Worm (Caenorhabditis elegans) whole organism, early embryonic: Measurements from ENCODE around the gene K02A2.1.

Source experiments
- B0310.2 ChIP-seq: sonication (generic microtip); optimal IDR thresholded peaks from 2 replicates; lab custom pipeline; 2016; ENCODE audit warnings: mild to moderate bottlenecking, missing genetic modification characterization, missing compliant biosample characterization
- F13C5.2 ChIP-seq: sonication (generic microtip); optimal IDR thresholded peaks from 2 replicates; lab custom pipeline; 2017; ENCODE audit warnings: mild to moderate bottlenecking, missing genetic modification characterization, inconsistent platforms, missing compliant biosample characterization
- aly-1 ChIP-seq: sonication (generic microtip); optimal IDR thresholded peaks from 2 replicates; lab custom pipeline; 2016; ENCODE audit warnings: missing genetic modification characterization, missing compliant biosample characterization
- ama-1 ChIP-seq: fragments of 150-350 bp; optimal IDR thresholded peaks from 2 replicates; lab custom pipeline; 2014
- ceh-13 ChIP-seq: fragments of 200-800 bp; sonication (Bioruptor generic); optimal IDR thresholded peaks from 2 replicates; lab custom pipeline; 2018; ENCODE audit warnings: mild to moderate bottlenecking, missing genetic modification characterization, missing compliant biosample characterization
- ceh-36 ChIP-seq: sonication (generic microtip); optimal IDR thresholded peaks from 2 replicates; lab custom pipeline; 2016; ENCODE audit warnings: missing genetic modification characterization, inconsistent platforms, missing compliant biosample characterization
- ets-7 ChIP-seq: sonication (generic microtip); optimal IDR thresholded peaks from 2 replicates; lab custom pipeline; 2016; ENCODE audit warnings: missing genotype, missing genetic modification characterization, missing compliant biosample characterization
- flt-1 ChIP-seq: fragments of 200-800 bp; sonication (Bioruptor generic); IDR thresholded peaks from 2 replicates; pipeline ENCODE4 v1.3.6; 2022; ENCODE audit warnings: missing genetic modification characterization, missing compliant biosample characterization
- hmbx-1 ChIP-seq: sonication (generic microtip); optimal IDR thresholded peaks from 2 replicates; lab custom pipeline; 2016; ENCODE audit warnings: mild to moderate bottlenecking, missing genetic modification characterization, missing compliant biosample characterization
- hmg-4 ChIP-seq: fragments of 200-800 bp; sonication (Bioruptor generic); optimal IDR thresholded peaks from 2 replicates; lab custom pipeline; 2018; ENCODE audit warnings: mild to moderate bottlenecking, missing genetic modification characterization, missing compliant biosample characterization
- hnd-1 ChIP-seq: sonication (generic microtip); optimal IDR thresholded peaks from 2 replicates; lab custom pipeline; 2016; ENCODE audit warnings: missing genetic modification characterization, missing compliant biosample characterization
- pes-1 ChIP-seq: fragments of 200-800 bp; sonication (Bioruptor generic); IDR thresholded peaks from 2 replicates; pipeline ENCODE4 v1.3.6; 2022; ENCODE audit warnings: missing genetic modification reagents, missing genetic modification characterization, missing compliant biosample characterization
- scrt-1 ChIP-seq: fragments of 200-800 bp; sonication (Bioruptor generic); IDR thresholded peaks from 2 replicates; pipeline ENCODE4 v1.3.6; 2022; ENCODE audit warnings: missing genetic modification characterization, missing compliant biosample characterization
- sea-1 ChIP-seq: fragments of 200-800 bp; sonication (Bioruptor generic); conservative IDR thresholded peaks from 2 replicates; pipeline ENCODE4 v1.3.6; 2022; ENCODE audit warnings: missing genetic modification characterization, missing compliant biosample characterization
- tbx-11 ChIP-seq: fragments of 200-800 bp; sonication (Bioruptor generic); IDR thresholded peaks from 2 replicates; pipeline ENCODE4 v1.3.6; 2022; ENCODE audit warnings: missing genetic modification characterization, missing compliant biosample characterization
- tbx-37 ChIP-seq: fragments of 200-800 bp; sonication (Bioruptor generic); conservative IDR thresholded peaks from 2 replicates; pipeline ENCODE4 v1.3.6; 2022; ENCODE audit warnings: missing genetic modification reagents, missing genetic modification characterization, missing compliant biosample characterization
- tra-4 ChIP-seq: sonication (generic microtip); optimal IDR thresholded peaks from 2 replicates; lab custom pipeline; 2017; ENCODE audit warnings: missing genetic modification characterization, missing compliant biosample characterization

The K02A2.1 gene

DNA sequence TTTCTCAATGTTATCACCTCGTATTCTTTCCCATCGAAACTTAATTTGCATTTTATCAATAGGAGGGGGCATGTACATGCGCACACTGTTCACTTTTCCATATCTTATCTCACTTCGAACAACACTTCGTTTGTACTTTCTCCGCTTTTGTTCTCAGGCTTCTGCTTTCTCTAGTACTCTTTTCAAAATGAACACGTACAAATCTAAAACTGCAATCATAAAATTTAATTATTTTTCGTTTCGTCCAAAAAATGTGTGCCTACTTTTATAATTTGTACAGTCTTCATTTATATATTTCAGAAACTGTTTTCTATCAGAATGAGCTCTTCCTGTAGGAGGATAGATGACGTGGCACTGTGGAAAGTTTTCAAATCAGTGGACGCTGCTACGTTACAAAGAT lies 36.3 kb upstream of the K02A2.1 start, which contains the start of gene C07D10.1:
Gene C07D10.1, plus strand, starts transcription at position 301 of the 400 bp plus-strand sequence.
- TF ChIP-seq ama-1 (no peak), B0310.2 (tag; lab: Kevin White, UChicago) (no peak), hnd-1 (no peak), hmg-4 (GFP tag; lab: Kevin White, UChicago) (no peak), ceh-13 (GFP tag; lab: Kevin White, UChicago) (no peak), pes-1 (GFP tag; lab: Robert Waterston, UW) (no peak), aly-1 (tag; lab: Kevin White, UChicago) (no peak), sea-1 (GFP tag; lab: Robert Waterston, UW) (no peak)

DNA sequence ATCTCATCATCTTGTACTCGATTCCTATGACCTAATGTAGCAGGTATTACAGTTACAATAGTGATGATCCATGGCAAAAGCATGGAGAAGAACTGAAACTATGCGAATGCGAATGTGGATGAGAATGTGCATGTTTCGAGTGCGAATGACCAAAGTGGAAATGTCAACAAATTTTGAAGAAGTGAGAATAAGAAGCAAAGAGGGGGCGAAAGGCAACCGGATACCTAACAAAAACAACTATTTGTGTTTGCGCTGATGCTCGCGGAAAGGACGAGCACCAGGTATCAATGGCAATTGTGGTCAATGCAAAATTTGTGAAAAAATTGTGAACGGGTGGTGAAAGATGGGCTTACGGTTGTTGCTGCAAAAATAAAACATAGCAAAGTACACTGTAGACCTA lies 32.4 kb upstream of the K02A2.1 start, which contains the start of gene nas-7:
Gene nas-7, minus strand, starts transcription at position 101 of the 400 bp plus-strand sequence.
- TF ChIP-seq scrt-1 = no peak
- no peak for TF ChIP-seq aly-1 (tag; lab: Kevin White, UChicago)
- no peak for TF ChIP-seq hmbx-1
- TF ChIP-seq hmg-4 (GFP tag; lab: Kevin White, UChicago) = no peak
- TF ChIP-seq tbx-37 (GFP tag; lab: Robert Waterston, UW) = no peak
- no peak for TF ChIP-seq ama-1
- TF ChIP-seq F13C5.2 (tag; lab: Kevin White, UChicago) = no peak
- no peak for TF ChIP-seq flt-1 (GFP tag; lab: Robert Waterston, UW)
- TF ChIP-seq B0310.2 (tag; lab: Kevin White, UChicago) = no peak
- TF ChIP-seq ets-7 (tag; lab: Kevin White, UChicago) = no peak
- TF ChIP-seq ceh-36 (tag; lab: Kevin White, UChicago) = no peak
- TF ChIP-seq hnd-1 = no peak
- no peak for TF ChIP-seq pes-1 (GFP tag; lab: Robert Waterston, UW)
- no peak for TF ChIP-seq tbx-11
- TF ChIP-seq ceh-13 (GFP tag; lab: Kevin White, UChicago) = no peak
- no peak for TF ChIP-seq tra-4 (tag; lab: Kevin White, UChicago)
- TF ChIP-seq sea-1 (GFP tag; lab: Robert Waterston, UW) = no peak

DNA sequence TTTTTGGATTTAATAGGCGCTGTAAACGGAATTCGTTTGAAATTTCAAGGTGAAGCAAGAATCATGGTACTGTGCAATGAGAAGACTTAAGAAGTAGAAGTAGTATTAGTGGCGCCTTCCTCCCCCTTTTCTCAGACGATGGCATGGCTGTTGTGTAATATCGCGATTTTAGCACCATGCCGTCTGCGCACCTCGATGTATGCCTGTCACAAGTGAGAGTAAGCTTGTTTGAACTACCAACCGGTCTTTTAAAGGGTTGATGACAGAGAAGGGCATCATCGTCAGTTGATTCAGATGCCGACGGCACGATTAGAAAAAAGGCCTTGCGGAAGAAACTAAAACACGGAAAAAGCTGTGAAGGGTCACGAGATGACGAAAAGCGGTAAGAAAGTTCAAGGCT lies 31.1 kb upstream of the K02A2.1 start:
- no peak for TF ChIP-seq scrt-1
- TF ChIP-seq aly-1 (tag; lab: Kevin White, UChicago) = no peak
- TF ChIP-seq tbx-37 (GFP tag; lab: Robert Waterston, UW) = no peak
- TF ChIP-seq B0310.2 (tag; lab: Kevin White, UChicago) = no peak
- no peak for TF ChIP-seq pes-1 (GFP tag; lab: Robert Waterston, UW)
- TF ChIP-seq tbx-11 = no peak
- TF ChIP-seq tra-4 (tag; lab: Kevin White, UChicago) = no peak
- TF ChIP-seq ets-7 (tag; lab: Kevin White, UChicago) = no peak
- no peak for TF ChIP-seq ama-1
- no peak for TF ChIP-seq hmbx-1
- TF ChIP-seq ceh-36 (tag; lab: Kevin White, UChicago) = no peak
- no peak for TF ChIP-seq flt-1 (GFP tag; lab: Robert Waterston, UW)
- no peak for TF ChIP-seq hnd-1
- no peak for TF ChIP-seq hmg-4 (GFP tag; lab: Kevin White, UChicago)
- no peak for TF ChIP-seq F13C5.2 (tag; lab: Kevin White, UChicago)
- TF ChIP-seq sea-1 (GFP tag; lab: Robert Waterston, UW) = no peak
- no peak for TF ChIP-seq ceh-13 (GFP tag; lab: Kevin White, UChicago)

DNA sequence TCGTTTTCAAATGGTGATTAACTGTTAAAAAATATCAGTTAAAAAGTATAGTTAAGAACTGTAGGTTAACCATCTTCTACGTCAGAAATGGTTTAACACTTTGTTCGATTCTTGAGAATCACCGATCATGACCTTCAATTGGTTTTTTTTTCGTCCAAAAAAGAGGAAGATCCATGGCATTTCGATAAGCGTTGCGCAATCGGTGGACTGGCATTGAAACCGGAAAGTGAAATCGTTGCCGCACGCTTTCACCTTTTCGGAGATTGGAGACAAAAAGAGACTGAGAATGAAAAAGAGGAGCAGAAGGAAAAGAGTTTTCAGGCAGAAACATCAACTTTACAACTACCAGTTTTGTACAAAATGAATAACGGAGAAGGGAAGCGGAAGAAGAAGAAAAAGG lies 29.8 kb upstream of the K02A2.1 start:
- TF ChIP-seq tbx-37 (GFP tag; lab: Robert Waterston, UW) (no peak), scrt-1 (no peak), ceh-13 (GFP tag; lab: Kevin White, UChicago) (no peak), aly-1 (tag; lab: Kevin White, UChicago) (no peak), pes-1 (GFP tag; lab: Robert Waterston, UW) (no peak), sea-1 (GFP tag; lab: Robert Waterston, UW) (no peak)

DNA sequence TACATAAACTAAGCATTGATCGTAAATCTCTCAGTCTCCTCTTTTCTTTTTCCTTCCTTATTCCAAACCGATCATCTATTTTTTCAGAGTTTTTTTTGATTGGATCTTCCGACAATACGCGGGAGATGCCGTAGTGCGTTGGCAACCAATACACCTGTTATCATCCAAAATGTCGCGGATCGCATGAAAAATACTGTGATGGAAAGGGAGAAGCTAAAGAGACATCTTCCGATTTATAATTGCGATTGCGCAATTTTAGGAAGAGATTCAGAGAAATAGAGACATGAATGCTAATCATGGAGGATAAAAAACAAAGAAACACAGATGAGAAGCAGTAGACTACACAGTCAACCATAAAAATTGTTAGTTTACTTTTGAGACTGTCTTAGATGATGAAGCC lies 28.6 kb upstream of the K02A2.1 start:
- TF ChIP-seq F13C5.2 (tag; lab: Kevin White, UChicago) (no peak), ama-1 (no peak), tbx-11 (no peak), flt-1 (GFP tag; lab: Robert Waterston, UW) (no peak)

DNA sequence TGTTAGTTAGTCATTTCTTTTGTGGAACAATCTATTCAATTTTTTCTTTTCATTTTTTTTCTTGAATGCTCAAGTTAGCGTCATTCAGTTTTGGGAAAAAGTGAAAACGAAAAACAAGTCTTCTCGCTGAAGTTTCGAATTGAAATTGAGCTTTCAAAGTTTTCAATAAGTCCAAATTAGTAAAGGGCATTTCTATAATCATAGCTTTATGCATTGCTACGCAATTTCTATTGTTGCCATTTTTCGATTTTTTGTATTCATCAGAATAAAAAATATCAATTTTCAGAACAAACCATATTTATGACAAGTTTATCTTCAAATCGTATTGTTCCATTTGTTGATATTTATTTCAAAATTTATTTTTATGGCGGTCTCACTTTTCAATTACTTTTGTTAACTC lies 26.9 kb upstream of the K02A2.1 start, which contains the start of gene srd-55:
Gene srd-55, plus strand, starts transcription at position 301 of the 400 bp plus-strand sequence.
- TF ChIP-seq tbx-11 (no peak), ama-1 (no peak), hmbx-1 (no peak), ets-7 (tag; lab: Kevin White, UChicago) (no peak), tra-4 (tag; lab: Kevin White, UChicago) (no peak), tbx-37 (GFP tag; lab: Robert Waterston, UW) (no peak), hmg-4 (GFP tag; lab: Kevin White, UChicago) (no peak), ceh-13 (GFP tag; lab: Kevin White, UChicago) (no peak), B0310.2 (tag; lab: Kevin White, UChicago) (no peak), aly-1 (tag; lab: Kevin White, UChicago) (no peak), hnd-1 (no peak), F13C5.2 (tag; lab: Kevin White, UChicago) (no peak), sea-1 (GFP tag; lab: Robert Waterston, UW) (no peak), pes-1 (GFP tag; lab: Robert Waterston, UW) (no peak), flt-1 (GFP tag; lab: Robert Waterston, UW) (no peak), scrt-1 (no peak), ceh-36 (tag; lab: Kevin White, UChicago) (no peak)

DNA sequence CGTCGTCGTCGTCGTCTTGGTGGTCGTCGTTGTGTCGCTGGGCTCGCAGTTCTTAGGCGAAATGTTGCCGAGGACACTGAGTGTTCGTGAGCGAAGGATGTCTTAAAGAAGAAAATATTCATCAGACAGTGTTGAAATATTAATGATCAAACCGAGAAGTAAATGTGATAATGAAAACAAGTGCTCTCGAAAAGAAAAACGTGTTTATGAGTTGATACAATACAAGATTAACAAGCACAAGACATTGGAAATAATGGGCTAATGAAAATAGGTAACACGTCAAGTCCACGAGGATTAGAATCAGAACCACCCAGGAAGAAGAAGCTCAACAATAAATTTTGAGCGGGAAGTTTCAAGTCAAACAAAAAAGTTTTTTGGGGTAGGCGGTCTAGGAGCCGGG lies 23.1 kb upstream of the K02A2.1 start, which contains the start of gene K02A2.5:
Gene K02A2.5, minus strand, starts transcription at position 101 of the 400 bp plus-strand sequence.
- no peak for TF ChIP-seq tra-4 (tag; lab: Kevin White, UChicago)
- TF ChIP-seq B0310.2 (tag; lab: Kevin White, UChicago) = no peak
- TF ChIP-seq aly-1 (tag; lab: Kevin White, UChicago) = no peak
- TF ChIP-seq hmg-4 (GFP tag; lab: Kevin White, UChicago) = no peak
- no peak for TF ChIP-seq flt-1 (GFP tag; lab: Robert Waterston, UW)
- no peak for TF ChIP-seq ama-1
- TF ChIP-seq pes-1 (GFP tag; lab: Robert Waterston, UW) = no peak
- no peak for TF ChIP-seq ceh-36 (tag; lab: Kevin White, UChicago)
- no peak for TF ChIP-seq hmbx-1
- TF ChIP-seq tbx-37 (GFP tag; lab: Robert Waterston, UW) = no peak
- no peak for TF ChIP-seq F13C5.2 (tag; lab: Kevin White, UChicago)
- TF ChIP-seq ceh-13 (GFP tag; lab: Kevin White, UChicago) = no peak
- TF ChIP-seq scrt-1 = no peak
- TF ChIP-seq tbx-11 = no peak
